Worm (Caenorhabditis elegans): ENCODE measurements around the gene clec-65.
A peak's percentile ranks its signal among the peaks of the same experiment; 100 is the strongest.

clec-65 gene

ce11 chrII:12944587-12945126, 43.5 kb downstream of the clec-65 start (continued):
- TF ChIP-seq K02D7.2 (tag; optimal IDR thresholded peaks at IDR 0.05) (no peak), ceh-18 (tag; optimal IDR thresholded peaks at IDR 0.05) (peak; percentile 79), ceh-30 (tag; optimal IDR thresholded peaks at IDR 0.05) (no peak), C38D4.7 (GFP tag; optimal IDR thresholded peaks at IDR 0.05) (peak; percentile 42), fax-1 (tag; optimal IDR thresholded peaks at IDR 0.05) (no peak), nhr-11 (tag; optimal IDR thresholded peaks at IDR 0.05) (no peak), nhr-232 (tag; optimal IDR thresholded peaks at IDR 0.05) (peak; percentile 22), hlh-8 (tag; optimal IDR thresholded peaks at IDR 0.05) (peak; percentile 25), sox-2 (GFP tag; IDR thresholded peaks at IDR 0.05) (peak; percentile 31; the same call in 1 of the 2 replicates), C08G9.2 (tag; optimal IDR thresholded peaks at IDR 0.05) (peak; percentile 70), fkh-10 (GFP tag; optimal IDR thresholded peaks at IDR 0.05) (no peak), gmeb-2 (tag; optimal IDR thresholded peaks at IDR 0.05) (peak; percentile 45), zip-5 (tag; optimal IDR thresholded peaks at IDR 0.05) (no peak), lim-6 (tag; optimal IDR thresholded peaks at IDR 0.05) (no peak), eyg-1 (tag; optimal IDR thresholded peaks at IDR 0.05) (peak; percentile 62), ceh-9 (tag; optimal IDR thresholded peaks at IDR 0.05) (no peak), ceh-6 (GFP tag; optimal IDR thresholded peaks at IDR 0.05) (peak; percentile 24), Y22D7AL.16 (tag; optimal IDR thresholded peaks at IDR 0.05) (no peak), K09A11.1 (tag; optimal IDR thresholded peaks at IDR 0.05; ENCODE audit: insufficient read depth) (no peak), pros-1 (tag; optimal IDR thresholded peaks at IDR 0.05) (peak; percentile 85), ceh-31 (tag; optimal IDR thresholded peaks at IDR 0.05) (peak; percentile 74), ceh-2 (tag; optimal IDR thresholded peaks at IDR 0.05) (peak; percentile 47), F13H6.1 (tag; optimal IDR thresholded peaks at IDR 0.05) (peak; percentile 37), ref-2 (tag; optimal IDR thresholded peaks at IDR 0.05) (peak; percentile 85), pha-2 (tag; optimal IDR thresholded peaks at IDR 0.05) (peak; percentile 78), ztf-16 (tag; optimal IDR thresholded peaks at IDR 0.05) (peak; percentile 44), hlh-13 (GFP tag; optimal IDR thresholded peaks at IDR 0.05) (no peak), unc-55 (GFP tag; optimal IDR thresholded peaks at IDR 0.05) (peak; percentile 8), pag-3 (tag; optimal IDR thresholded peaks at IDR 0.05; ENCODE audit: borderline replicate concordance) (no peak), elt-2 (tag; optimal IDR thresholded peaks at IDR 0.05) (peak; percentile 82), unc-42 (tag; optimal IDR thresholded peaks at IDR 0.05) (peak; percentile 6), ceh-45 (GFP tag; IDR thresholded peaks at IDR 0.05) (no peak), sdc-2 (tag; optimal IDR thresholded peaks at IDR 0.05) (peak; percentile 67), rnt-1 (tag; optimal IDR thresholded peaks at IDR 0.05) (peak; percentile 48), unc-86 (tag; optimal IDR thresholded peaks at IDR 0.05) (no peak), hlh-30 (tag; optimal IDR thresholded peaks at IDR 0.05; ENCODE audit: insufficient read depth) (peak; percentile 78), T23F11.4 (GFP tag; optimal IDR thresholded peaks at IDR 0.05) (no peak)

ce11 chrII:12948158-12948557, 47.0 kb downstream of the clec-65 start, which contains the start of gene F58G1.7:
Gene F58G1.7 (minus strand): TSS chrII:12948258.
- TF ChIP-seq dmd-4 (tag; optimal IDR thresholded peaks at IDR 0.05; ENCODE audit: borderline replicate concordance), result no peak
- no peak for TF ChIP-seq ama-1 (optimal IDR thresholded peaks at IDR 0.05)
- TF ChIP-seq eyg-1 (tag; optimal IDR thresholded peaks at IDR 0.05), result no peak
- no peak for TF ChIP-seq unc-42 (tag; optimal IDR thresholded peaks at IDR 0.05)
- TF ChIP-seq ceh-2 (tag; optimal IDR thresholded peaks at IDR 0.05), result no peak
- no peak for TF ChIP-seq ceh-34 (tag; optimal IDR thresholded peaks at IDR 0.05)
- TF ChIP-seq ceh-9 (tag; optimal IDR thresholded peaks at IDR 0.05), result no peak
- TF ChIP-seq ttx-3 (tag; optimal IDR thresholded peaks at IDR 0.05), result no peak

All from whole organism, late embryonic.